Fruit fly (Drosophila melanogaster): Measurements from ENCODE around the gene CG14947.

DNA sequence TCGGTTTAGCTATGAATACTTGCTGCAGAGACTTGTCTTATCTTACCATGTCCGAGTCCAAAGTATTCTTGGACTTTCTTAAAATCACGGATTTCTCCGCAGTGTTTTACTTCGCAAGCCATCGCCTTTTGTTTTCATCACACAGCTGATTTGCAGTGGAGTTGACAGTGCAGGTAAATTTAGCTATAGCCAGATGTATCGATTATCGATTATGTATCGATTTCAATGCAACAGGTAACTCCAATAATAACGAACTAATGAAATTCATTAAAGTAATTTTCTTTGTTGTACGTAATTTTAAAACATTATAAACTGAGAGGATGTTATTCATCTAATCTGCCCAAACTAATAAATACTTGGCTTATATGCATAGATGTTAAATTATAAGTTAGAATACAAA, 12.9 kb upstream of the CG14947 start, which contains the start of gene Rab3-GAP:
- TF ChIP-seq CG6792 (GFP tag; optimal IDR thresholded peaks at IDR 0.05), result no peak
- no peak; the same call in 2 of the 3 replicates for TF ChIP-seq CG6163 (GFP tag; IDR thresholded peaks at IDR 0.05)
- TF ChIP-seq CG11762 (GFP tag; optimal IDR thresholded peaks at IDR 0.05; ENCODE audit: insufficient read depth), result no peak
- no peak for TF ChIP-seq Eip93F (GFP tag; optimal IDR thresholded peaks at IDR 0.05)
- peak; percentile 22; the same call in 1 of the 3 replicates for TF ChIP-seq CG8119 (GFP tag; IDR thresholded peaks at IDR 0.05)
- TF ChIP-seq CG32006 (GFP tag; optimal IDR thresholded peaks at IDR 0.05), result no peak
- TF ChIP-seq svp (GFP tag), result no peak
- no peak for TF ChIP-seq Hr38 (GFP tag; optimal IDR thresholded peaks at IDR 0.05)
- TF ChIP-seq Hr39 (GFP tag; optimal IDR thresholded peaks at IDR 0.05), result no peak
- TF ChIP-seq CG6854 (GFP tag; optimal IDR thresholded peaks at IDR 0.05), result peak; percentile 40
- TF ChIP-seq ss (GFP tag; optimal IDR thresholded peaks at IDR 0.05), result no peak

Measured in whole organism, prepupa.